Worm (Caenorhabditis elegans) whole organism, midembryonic: ENCODE results near the gene lir-1.

Source experiments
- T22C8.4 ChIP-seq: fragments of 200-800 bp; sonication (Bioruptor generic); IDR thresholded peaks from 2 replicates; pipeline ENCODE4 v1.3.6; 2022; ENCODE audit warnings: missing genetic modification characterization, missing compliant biosample characterization
- cog-1 ChIP-seq: sonication (generic microtip); optimal IDR thresholded peaks from 2 replicates; lab custom pipeline; 2016; ENCODE audit warnings: missing genetic modification characterization, missing compliant biosample characterization
- flt-1 ChIP-seq: fragments of 200-800 bp; sonication (Bioruptor generic); IDR thresholded peaks from 2 replicates; pipeline ENCODE4 v1.3.6; 2022; ENCODE audit warnings: missing genetic modification characterization, missing compliant biosample characterization
- klf-2 ChIP-seq: fragments of 200-800 bp; sonication (Bioruptor generic); conservative IDR thresholded peaks from 2 replicates; pipeline ENCODE4 v1.3.6; 2022; ENCODE audit warnings: missing genetic modification reagents, missing genetic modification characterization, missing compliant biosample characterization
- med-1 ChIP-seq: sonication (generic microtip); optimal IDR thresholded peaks from 2 replicates; lab custom pipeline; 2017; ENCODE audit warnings: missing genetic modification characterization, mild to moderate bottlenecking, missing compliant biosample characterization, antibody characterized with exemption, missing genetic modification reagents; ENCODE audit not compliant: insufficient read depth
- ref-1 ChIP-seq: fragments of 200-800 bp; sonication (Bioruptor generic); conservative IDR thresholded peaks from 2 replicates; pipeline ENCODE4 v1.3.6; 2022; ENCODE audit warnings: missing genetic modification reagents, missing genetic modification characterization, missing compliant biosample characterization
- tab-1 ChIP-seq: fragments of 200-800 bp; sonication (Bioruptor generic); IDR thresholded peaks from 2 replicates; pipeline ENCODE4 v1.3.6; 2022; ENCODE audit warnings: missing genetic modification characterization, missing compliant biosample characterization
- ztf-23 ChIP-seq: fragments of 200-800 bp; sonication (Bioruptor generic); IDR thresholded peaks from 2 replicates; pipeline ENCODE4 v1.3.6; 2022; ENCODE audit warnings: missing genetic modification reagents, missing genetic modification characterization, missing compliant biosample characterization
- ztf-29 ChIP-seq: fragments of 200-800 bp; sonication (Bioruptor generic); IDR thresholded peaks from 2 replicates; pipeline ENCODE4 v1.3.6; 2022; ENCODE audit warnings: missing genetic modification reagents, missing genetic modification characterization, missing compliant biosample characterization

ce11 chrII:7640161-7640841, 31.5 kb upstream of the lir-1 start:
- TF ChIP-seq tab-1 (no peak), cog-1 (tag; lab: Kevin White, UChicago) (no peak), T22C8.4 (GFP tag; lab: Robert Waterston, UW) (no peak), flt-1 (GFP tag; lab: Robert Waterston, UW) (no peak), ref-1 (GFP tag; lab: Robert Waterston, UW) (no peak), ztf-23 (GFP tag; lab: Robert Waterston, UW) (no peak), med-1 (GFP tag; lab: Kevin White, UChicago) (no peak), klf-2 (GFP tag; lab: Robert Waterston, UW) (no peak), ztf-29 (GFP tag; lab: Robert Waterston, UW) (no peak)
